Worm (Caenorhabditis elegans) whole organism, L1 larva: ENCODE measurements around the gene C04F5.9.

ENCODE experiments used
- C04F5.9 ChIP-seq: sonication (generic microtip); optimal IDR thresholded peaks from 2 replicates; lab custom pipeline; 2016; ENCODE audit warnings: missing genetic modification characterization, missing compliant biosample characterization
- C16A3.4 ChIP-seq: fragments of 150-350 bp; optimal IDR thresholded peaks from 2 replicates; lab custom pipeline; 2014; ENCODE audit warnings: missing biosample characterization, missing genetic modification characterization
- Y116A8C.19 ChIP-seq: sonication (generic microtip); optimal IDR thresholded peaks from 2 replicates; lab custom pipeline; 2016; ENCODE audit warnings: missing compliant biosample characterization, missing genetic modification characterization, borderline replicate concordance
- aha-1 ChIP-seq: fragments of 150-350 bp; optimal IDR thresholded peaks from 2 replicates; lab custom pipeline; 2014; ENCODE audit warnings: missing biosample characterization, missing genetic modification characterization
- alr-1 ChIP-seq: fragments of 200-800 bp; sonication (Bioruptor generic); optimal IDR thresholded peaks from 2 replicates; lab custom pipeline; 2018; ENCODE audit warnings: borderline replicate concordance, mild to moderate bottlenecking, missing genetic modification characterization, missing compliant biosample characterization
- blmp-1 ChIP-seq: fragments of 150-350 bp; optimal IDR thresholded peaks from 2 replicates; lab custom pipeline; 2014; ENCODE audit warnings: missing biosample characterization, missing genetic modification characterization
- ceh-63 ChIP-seq: fragments of 200-800 bp; sonication (Bioruptor generic); optimal IDR thresholded peaks from 2 replicates; lab custom pipeline; 2018; ENCODE audit warnings: mild to moderate bottlenecking, missing genetic modification characterization, missing compliant biosample characterization
- ceh-8 ChIP-seq: fragments of 200-800 bp; sonication (Bioruptor generic); optimal IDR thresholded peaks from 2 replicates; lab custom pipeline; 2018; ENCODE audit warnings: mild to moderate bottlenecking, missing genetic modification characterization, moderate library complexity, missing compliant biosample characterization
- ceh-82 ChIP-seq, 3 experiments: fragments of 150-350 bp in 1 of 3; sonication (generic microtip) in 2 of 3; optimal IDR thresholded peaks; 2 replicates each; lab custom pipeline; 2014 to 2017; ENCODE audit warnings: missing biosample characterization in 3 of 3, missing genetic modification characterization in 3 of 3
- ceh-90 ChIP-seq: sonication (generic microtip); optimal IDR thresholded peaks from 2 replicates; lab custom pipeline; 2016; ENCODE audit warnings: missing genetic modification characterization, missing compliant biosample characterization
- ces-1 ChIP-seq: fragments of 150-350 bp; optimal IDR thresholded peaks from 2 replicates; lab custom pipeline; 2014; ENCODE audit warnings: missing biosample characterization, missing genetic modification reagents, missing genetic modification characterization
- elt-2 ChIP-seq: sonication (generic microtip); optimal IDR thresholded peaks from 2 replicates; lab custom pipeline; 2016; ENCODE audit warnings: missing genetic modification characterization, mild to moderate bottlenecking, inconsistent platforms, missing compliant biosample characterization, missing genetic modification reagents
- elt-3 ChIP-seq, 6 experiments: fragments of 150-350 bp in 1 of 6; sonication (generic microtip); optimal IDR thresholded peaks; 2 replicates each; lab custom pipeline; 2017 to 2018; ENCODE audit warnings: missing biosample characterization in 6 of 6, missing genetic modification characterization in 6 of 6, inconsistent platforms in 1 of 6
- fkh-8 ChIP-seq: sonication (generic microtip); optimal IDR thresholded peaks from 2 replicates; lab custom pipeline; 2016; ENCODE audit warnings: mild to moderate bottlenecking, missing genetic modification characterization, missing compliant biosample characterization
- grh-1 ChIP-seq: fragments of 200-800 bp; sonication (Bioruptor generic); IDR thresholded peaks from 2 replicates; pipeline ENCODE4 v1.3.6; 2022; ENCODE audit warnings: missing genetic modification reagents, missing genetic modification characterization, missing compliant biosample characterization
- hlh-17 ChIP-seq: fragments of 200-800 bp; sonication (Bioruptor generic); optimal IDR thresholded peaks from 2 replicates; lab custom pipeline; 2018; ENCODE audit warnings: missing genetic modification characterization, mild to moderate bottlenecking, missing compliant biosample characterization, moderate library complexity, borderline replicate concordance
- hlh-4 ChIP-seq: sonication (generic microtip); optimal IDR thresholded peaks from 2 replicates; lab custom pipeline; 2016; ENCODE audit warnings: mild to moderate bottlenecking, missing genetic modification characterization, missing compliant biosample characterization
- isw-1 ChIP-seq: fragments of 200-800 bp; sonication (Bioruptor generic); IDR thresholded peaks from 2 replicates; pipeline ENCODE4 v1.3.6; 2022; ENCODE audit warnings: missing genetic modification characterization, missing compliant biosample characterization
- lin-13 ChIP-seq: fragments of 150-350 bp; optimal IDR thresholded peaks from 2 replicates; lab custom pipeline; 2014; ENCODE audit warnings: missing biosample characterization, missing genetic modification reagents, missing genetic modification characterization
- lin-14 ChIP-seq: fragments of 200-800 bp; sonication (Bioruptor generic); optimal IDR thresholded peaks from 2 replicates; lab custom pipeline; 2018; ENCODE audit warnings: mild to moderate bottlenecking, missing genetic modification characterization, moderate library complexity, missing compliant biosample characterization
- lin-15B ChIP-seq: fragments of 150-350 bp; sonication (generic microtip); optimal IDR thresholded peaks from 3 replicates; lab custom pipeline; 2014; ENCODE audit warnings: missing biosample characterization, missing genetic modification characterization
- lin-35 ChIP-seq, 2 experiments: fragments of 150-350 bp; optimal IDR thresholded peaks; 2 replicates each; lab custom pipeline; 2014; ENCODE audit warnings: missing biosample characterization in 2 of 2, missing genetic modification characterization in 2 of 2, missing genetic modification reagents in 2 of 2
- lin-39 ChIP-seq: fragments of 150-350 bp; optimal IDR thresholded peaks from 2 replicates; lab custom pipeline; 2014; ENCODE audit warnings: missing biosample characterization, missing genetic modification reagents, missing genetic modification characterization
- lir-3 ChIP-seq: sonication (generic microtip); optimal IDR thresholded peaks from 2 replicates; lab custom pipeline; 2016; ENCODE audit warnings: mild to moderate bottlenecking, missing genetic modification characterization, moderate library complexity, missing compliant biosample characterization; ENCODE audit not compliant: poor library complexity
- mab-9 ChIP-seq: fragments of 200-800 bp; sonication (Bioruptor generic); IDR thresholded peaks from 2 replicates; pipeline ENCODE4 v1.3.6; 2022; ENCODE audit warnings: missing genetic modification reagents, missing genetic modification characterization, missing compliant biosample characterization
- mdl-1 ChIP-seq, 2 experiments: fragments of 150-350 bp; optimal IDR thresholded peaks; 2 replicates each; lab custom pipeline; 2014 to 2017; ENCODE audit warnings: missing biosample characterization in 2 of 2, missing genetic modification characterization in 2 of 2, inconsistent platforms in 1 of 2
- mep-1 ChIP-seq: fragments of 150-350 bp; optimal IDR thresholded peaks from 2 replicates; lab custom pipeline; 2014; ENCODE audit warnings: missing biosample characterization, missing genetic modification characterization
- nhr-11 ChIP-seq: fragments of 150-350 bp; optimal IDR thresholded peaks from 2 replicates; lab custom pipeline; 2014; ENCODE audit warnings: missing biosample characterization, missing genetic modification characterization
- nhr-12 ChIP-seq: sonication (generic microtip); optimal IDR thresholded peaks from 2 replicates; lab custom pipeline; 2017; ENCODE audit warnings: missing biosample characterization, missing genetic modification characterization
- nhr-19 ChIP-seq: fragments of 200-800 bp; sonication (Bioruptor generic); conservative IDR thresholded peaks from 2 replicates; pipeline ENCODE4 v1.3.6; 2022; ENCODE audit warnings: missing genetic modification characterization, missing compliant biosample characterization
- nhr-20 ChIP-seq: sonication (generic microtip); optimal IDR thresholded peaks from 2 replicates; lab custom pipeline; 2016; ENCODE audit warnings: mild to moderate bottlenecking, missing genetic modification characterization, missing compliant biosample characterization
- nhr-237 ChIP-seq: fragments of 150-350 bp; optimal IDR thresholded peaks from 2 replicates; lab custom pipeline; 2014; ENCODE audit warnings: missing biosample characterization, missing genetic modification characterization
- nhr-47 ChIP-seq: sonication (generic microtip); optimal IDR thresholded peaks from 2 replicates; lab custom pipeline; 2016; ENCODE audit warnings: mild to moderate bottlenecking, missing genetic modification characterization, moderate library complexity, missing compliant biosample characterization
- nhr-85 ChIP-seq: sonication (generic microtip); peaks from one replicate; lab custom pipeline; 2016; ENCODE audit warnings: missing genetic modification characterization, inconsistent platforms, missing compliant biosample characterization
- pqm-1 ChIP-seq: sonication (generic microtip); optimal IDR thresholded peaks from 3 replicates; lab custom pipeline; 2017; ENCODE audit warnings: missing biosample characterization, missing genetic modification characterization
- rnt-1 ChIP-seq: sonication (generic microtip); optimal IDR thresholded peaks from 2 replicates; lab custom pipeline; 2016; ENCODE audit warnings: mild to moderate bottlenecking, missing genetic modification characterization, moderate library complexity, missing compliant biosample characterization
- snpc-4 ChIP-seq: fragments of 150-350 bp; optimal IDR thresholded peaks from 2 replicates; lab custom pipeline; 2014; ENCODE audit warnings: missing biosample characterization, missing genetic modification characterization
- snu-23 ChIP-seq: sonication (generic microtip); optimal IDR thresholded peaks from 2 replicates; lab custom pipeline; 2016; ENCODE audit warnings: missing genetic modification characterization, missing compliant biosample characterization
- sox-4 ChIP-seq: sonication (generic microtip); optimal IDR thresholded peaks from 2 replicates; lab custom pipeline; 2016; ENCODE audit warnings: missing genetic modification characterization, missing compliant biosample characterization
- swsn-7 ChIP-seq: sonication (generic microtip); optimal IDR thresholded peaks from 2 replicates; lab custom pipeline; 2016; ENCODE audit warnings: missing genetic modification characterization, missing compliant biosample characterization
- tbx-2 ChIP-seq: sonication (generic microtip); optimal IDR thresholded peaks from 2 replicates; lab custom pipeline; 2016; ENCODE audit warnings: missing genetic modification characterization, missing compliant biosample characterization
- unc-130 ChIP-seq: fragments of 150-350 bp; optimal IDR thresholded peaks from 2 replicates; lab custom pipeline; 2017; ENCODE audit warnings: missing biosample characterization, missing genetic modification characterization, inconsistent platforms
- unc-30 ChIP-seq: sonication (generic microtip); optimal IDR thresholded peaks from 2 replicates; lab custom pipeline; 2017; ENCODE audit warnings: missing biosample characterization, missing genetic modification characterization
- unc-62 ChIP-seq: fragments of 150-350 bp; optimal IDR thresholded peaks from 2 replicates; lab custom pipeline; 2014; ENCODE audit warnings: missing biosample characterization, missing genetic modification reagents, missing genetic modification characterization
- unc-98 ChIP-seq: fragments of 200-800 bp; sonication (Bioruptor generic); IDR thresholded peaks from 2 replicates; pipeline ENCODE4 v1.3.6; 2022; ENCODE audit warnings: missing genetic modification characterization, missing compliant biosample characterization
- vab-15 ChIP-seq: sonication (generic microtip); optimal IDR thresholded peaks from 2 replicates; lab custom pipeline; 2017; ENCODE audit warnings: missing genotype, mild to moderate bottlenecking, missing genetic modification characterization, missing compliant biosample characterization
- xbp-1 ChIP-seq: sonication (generic microtip); optimal IDR thresholded peaks from 2 replicates; lab custom pipeline; 2016; ENCODE audit warnings: missing genetic modification characterization, missing compliant biosample characterization
- zag-1 ChIP-seq: fragments of 150-350 bp; optimal IDR thresholded peaks from 2 replicates; lab custom pipeline; 2014; ENCODE audit warnings: missing biosample characterization, missing genetic modification characterization
- ztf-11 ChIP-seq, 2 experiments: sonication (generic microtip); optimal IDR thresholded peaks; 2 replicates each; lab custom pipeline; 2016 to 2017; ENCODE audit warnings: missing genetic modification characterization in 2 of 2, missing biosample characterization in 1 of 2, missing compliant biosample characterization in 1 of 2
- ztf-4 ChIP-seq: fragments of 150-350 bp; optimal IDR thresholded peaks from 2 replicates; lab custom pipeline; 2014; ENCODE audit warnings: missing biosample characterization, missing genetic modification characterization

The C04F5.9 gene

ce11 chrV:5131380-5131779, 12.4 kb upstream of the C04F5.9 start (continued):
- no peak for TF ChIP-seq ces-1
- no peak for TF ChIP-seq ztf-11 (tag; optimal IDR thresholded peaks at IDR 0.05; lab: Kevin White, UChicago)
- TF ChIP-seq nhr-237 (tag; lab: Kevin White, UChicago) = peak; percentile 22
- TF ChIP-seq grh-1 = no peak
- TF ChIP-seq ceh-8 (GFP tag; lab: Kevin White, UChicago) = no peak
- no peak for TF ChIP-seq lin-14
- no peak for TF ChIP-seq hlh-4
- TF ChIP-seq mab-9 (GFP tag; lab: Robert Waterston, UW) = no peak
- no peak for TF ChIP-seq lin-15B (tag; lab: Kevin White, UChicago)
- TF ChIP-seq unc-98 (GFP tag; lab: Robert Waterston, UW) = no peak
- TF ChIP-seq zag-1 = no peak
- no peak for TF ChIP-seq tbx-2
- no peak for TF ChIP-seq alr-1 (tag; lab: Kevin White, UChicago)
- no peak for TF ChIP-seq sox-4 (tag; lab: Kevin White, UChicago)
- TF ChIP-seq snpc-4 = no peak
- TF ChIP-seq isw-1 (GFP tag; lab: Robert Waterston, UW) = no peak; the same call in 1 of the 2 replicates
- no peak for TF ChIP-seq C04F5.9 (tag; lab: Kevin White, UChicago)
- peak; percentile 21 to 42 for TF ChIP-seq lin-35 (GFP tag; optimal IDR thresholded peaks at IDR 0.05; lab: Kevin White, UChicago)
- peak; percentile 34 for TF ChIP-seq fkh-8 (tag; lab: Kevin White, UChicago)
- TF ChIP-seq nhr-20 (tag; lab: Kevin White, UChicago) = peak; percentile 32
- peak; percentile 51 for TF ChIP-seq rnt-1 (tag; lab: Kevin White, UChicago)
- no peak for TF ChIP-seq ceh-63 (GFP tag; lab: Kevin White, UChicago)
- TF ChIP-seq elt-3 (tag; optimal IDR thresholded peaks at IDR 0.05; lab: Kevin White, UChicago) = no peak
- no peak for TF ChIP-seq ztf-4 (tag; lab: Kevin White, UChicago)
- no peak for TF ChIP-seq elt-2 (tag; lab: Kevin White, UChicago)
- peak; percentile 4 for TF ChIP-seq blmp-1 (tag; lab: Kevin White, UChicago)
- no peak for TF ChIP-seq nhr-19 (GFP tag; lab: Robert Waterston, UW)
- no peak for TF ChIP-seq snu-23
- no peak for TF ChIP-seq pqm-1 (tag; lab: Kevin White, UChicago)
- no peak for TF ChIP-seq mdl-1 (tag; optimal IDR thresholded peaks at IDR 0.05; lab: Kevin White, UChicago)
- TF ChIP-seq hlh-17 (GFP tag; lab: Kevin White, UChicago) = no peak
- TF ChIP-seq nhr-47 (tag; lab: Kevin White, UChicago) = peak; percentile 23
- no peak for TF ChIP-seq unc-62
- TF ChIP-seq unc-30 (tag; lab: Kevin White, UChicago) = no peak
- TF ChIP-seq Y116A8C.19 (tag; lab: Kevin White, UChicago) = no peak
- TF ChIP-seq unc-130 = no peak
- no peak for TF ChIP-seq nhr-12 (tag; lab: Kevin White, UChicago)
- peak; percentile 17 for TF ChIP-seq xbp-1 (tag; lab: Kevin White, UChicago)
- peak; percentile 23 for TF ChIP-seq C16A3.4 (tag; lab: Kevin White, UChicago)
- TF ChIP-seq vab-15 (tag; lab: Kevin White, UChicago) = no peak
- TF ChIP-seq swsn-7 (tag; lab: Kevin White, UChicago) = peak; percentile 11
- no peak for TF ChIP-seq nhr-11
- TF ChIP-seq lin-39 (tag; lab: Kevin White, UChicago) = no peak
- peak; percentile 51 for TF ChIP-seq mep-1 (tag; lab: Kevin White, UChicago)
- TF ChIP-seq, all 84 proteins: peak for 19

- TF ChIP-seq nhr-85 (peak; percentile 72), lir-3 (tag; lab: Kevin White, UChicago) (no peak), ceh-82 (tag; optimal IDR thresholded peaks at IDR 0.05; lab: Kevin White, UChicago) (no peak), aha-1 (tag; lab: Kevin White, UChicago) (no peak), elt-3 (tag; optimal IDR thresholded peaks at IDR 0.05; lab: Kevin White, UChicago) (no peak), blmp-1 (tag; lab: Kevin White, UChicago) (peak; percentile 16), ceh-90 (tag; lab: Kevin White, UChicago) (no peak), lin-13 (GFP tag; lab: Kevin White, UChicago) (no peak), swsn-7 (tag; lab: Kevin White, UChicago) (no peak)
These were observed 11.0 kb upstream of the C04F5.9 start, which contains the start of gene F14F9.8 for ce11 chrV:5130018-5130417. Gene F14F9.8, plus strand, starts transcription at chrV:5130318.
